Fruit fly (Drosophila melanogaster) whole organism, embryonic: ENCODE data around the gene Cyp4d21.

Source experiments
- CG10267 ChIP-seq: fragments of 200-800 bp; sonication (Bioruptor generic); optimal IDR thresholded peaks from 2 replicates; lab custom pipeline; 2018; ENCODE audit warnings: missing biosample characterization, mild to moderate bottlenecking, missing genetic modification characterization, moderate library complexity
- CG10979 ChIP-seq: fragments of 200-800 bp; sonication (Bioruptor generic); optimal IDR thresholded peaks from 2 replicates; lab custom pipeline; 2018; ENCODE audit warnings: missing biosample characterization, mild to moderate bottlenecking, missing genetic modification characterization, moderate library complexity
- CG11398 ChIP-seq: fragments of 200-800 bp; sonication (Bioruptor generic); optimal IDR thresholded peaks from 2 replicates; lab custom pipeline; 2016; ENCODE audit warnings: missing biosample characterization, missing genetic modification characterization
- CG11560 ChIP-seq: fragments of 200-800 bp; sonication (Bioruptor generic); IDR thresholded peaks from 3 replicates; pipeline ENCODE4 v1.3.6; 2022; ENCODE audit warnings: missing biosample characterization, missing genetic modification characterization
- CG12942 ChIP-seq: fragments of 200-800 bp; sonication (Bioruptor generic); optimal IDR thresholded peaks from 3 replicates; lab custom pipeline; 2016; ENCODE audit warnings: missing biosample characterization, missing genetic modification characterization
- CG13775 ChIP-seq: fragments of 200-800 bp; sonication (Bioruptor generic); optimal IDR thresholded peaks from 3 replicates; lab custom pipeline; 2017; ENCODE audit warnings: missing biosample characterization, mild to moderate bottlenecking, missing genetic modification characterization
- CG14710 ChIP-seq: fragments of 200-800 bp; sonication (Bioruptor generic); optimal IDR thresholded peaks from 3 replicates; lab custom pipeline; 2019; ENCODE audit warnings: missing biosample characterization, mild to moderate bottlenecking, missing genetic modification characterization, moderate library complexity
- CG17186 ChIP-seq: fragments of 200-800 bp; sonication (Bioruptor generic); optimal IDR thresholded peaks from 3 replicates; lab custom pipeline; 2017; ENCODE audit warnings: missing biosample characterization, missing genetic modification reagents, missing genetic modification characterization
- CG17829 ChIP-seq: fragments of 200-800 bp; optimal IDR thresholded peaks from 2 replicates; lab custom pipeline; 2019; ENCODE audit warnings: missing biosample characterization, mild to moderate bottlenecking, missing genetic modification characterization, moderate library complexity
- CG18262 ChIP-seq: fragments of 200-800 bp; optimal IDR thresholded peaks from 3 replicates; lab custom pipeline; 2019; ENCODE audit warnings: missing biosample characterization, mild to moderate bottlenecking, missing genetic modification characterization, moderate library complexity
- CG2129 ChIP-seq: fragments of 200-800 bp; sonication (Bioruptor generic); IDR thresholded peaks from 2 replicates; pipeline ENCODE4 v1.3.6; 2022; ENCODE audit warnings: missing biosample characterization, missing genetic modification characterization; ENCODE audit not compliant: partially characterized antibody
- CG2712 ChIP-seq: fragments of 200-800 bp; optimal IDR thresholded peaks from 3 replicates; lab custom pipeline; 2019; ENCODE audit warnings: missing biosample characterization, mild to moderate bottlenecking, missing genetic modification characterization, moderate library complexity
- CG30431 ChIP-seq: fragments of 200-800 bp; sonication (Bioruptor generic); optimal IDR thresholded peaks from 2 replicates; lab custom pipeline; 2017; ENCODE audit warnings: missing biosample characterization, missing genetic modification characterization
- CG3726 ChIP-seq: fragments of 200-800 bp; sonication (Bioruptor generic); IDR thresholded peaks from 3 replicates; pipeline ENCODE4, ENCODE4 v1.3.6; 2022; ENCODE audit warnings: missing biosample characterization, missing genetic modification characterization
- CG4282 ChIP-seq: fragments of 200-800 bp; sonication (Bioruptor generic); optimal IDR thresholded peaks from 2 replicates; lab custom pipeline; 2016; ENCODE audit warnings: missing biosample characterization, missing genetic modification characterization
- CG43689 ChIP-seq: fragments of 200-800 bp; sonication (Bioruptor generic); IDR thresholded peaks from 2 replicates; pipeline ENCODE4 v1.3.6; 2022; ENCODE audit warnings: missing biosample characterization, missing genetic modification characterization
- CG6813 ChIP-seq: fragments of 200-800 bp; sonication (Bioruptor generic); optimal IDR thresholded peaks from 2 replicates; lab custom pipeline; 2017; ENCODE audit warnings: missing biosample characterization, missing genetic modification characterization, mild to moderate bottlenecking, moderate library complexity, missing genetic modification reagents
- CG7271 ChIP-seq: fragments of 200-800 bp; sonication (Bioruptor generic); optimal IDR thresholded peaks from 2 replicates; lab custom pipeline; 2018; ENCODE audit warnings: missing biosample characterization, mild to moderate bottlenecking, missing genetic modification characterization, moderate library complexity
- CG7839 ChIP-seq: fragments of 200-800 bp; sonication (Bioruptor generic); optimal IDR thresholded peaks from 3 replicates; lab custom pipeline; 2018; ENCODE audit warnings: missing biosample characterization, mild to moderate bottlenecking, missing genetic modification characterization, moderate library complexity
- CG9727 ChIP-seq: fragments of 200-800 bp; sonication (Bioruptor generic); optimal IDR thresholded peaks from 3 replicates; lab custom pipeline; 2017; ENCODE audit warnings: missing biosample characterization, mild to moderate bottlenecking, missing genetic modification characterization
- CG9876 ChIP-seq: fragments of 200-800 bp; sonication (Bioruptor generic); optimal IDR thresholded peaks from 2 replicates; lab custom pipeline; 2016; ENCODE audit warnings: missing biosample characterization, missing genetic modification characterization
- D ChIP-seq, 2 experiments: fragments of 200-800 bp in 1 of 2; fragments of >200 bp in 1 of 2; sonication (Bioruptor generic) in 1 of 2; optimal IDR thresholded peaks; 2 replicates in 1 of 2; 3 replicates in 1 of 2; lab custom pipeline; 2017; ENCODE audit warnings: mild to moderate bottlenecking in 1 of 2, missing biosample characterization in 1 of 2, missing genetic modification characterization in 1 of 2, missing genetic modification reagents in 1 of 2
- Fer2 ChIP-seq: fragments of 200-800 bp; sonication (Bioruptor generic); optimal IDR thresholded peaks from 2 replicates; lab custom pipeline; 2018; ENCODE audit warnings: missing biosample characterization, mild to moderate bottlenecking, missing genetic modification characterization, moderate library complexity
- Pdp1 ChIP-seq, 2 experiments: fragments of 200-800 bp; sonication (Bioruptor generic); optimal IDR thresholded peaks; 3 replicates each; lab custom pipeline; 2016; ENCODE audit warnings: missing biosample characterization in 2 of 2, missing genetic modification characterization in 2 of 2, mild to moderate bottlenecking in 1 of 2, moderate library complexity in 1 of 2
- bcd ChIP-seq: fragments of 200-800 bp; sonication (Bioruptor generic); optimal IDR thresholded peaks from 2 replicates; lab custom pipeline; 2017; ENCODE audit warnings: missing biosample characterization, mild to moderate bottlenecking, missing genetic modification characterization
- br ChIP-seq: fragments of >200 bp; optimal IDR thresholded peaks from 2 replicates; lab custom pipeline; 2017
- btn ChIP-seq: fragments of 200-800 bp; sonication (Bioruptor generic); optimal IDR thresholded peaks from 2 replicates; lab custom pipeline; 2016; ENCODE audit warnings: missing biosample characterization, missing genetic modification characterization
- cato ChIP-seq: fragments of 200-800 bp; sonication (Bioruptor generic); optimal IDR thresholded peaks from 2 replicates; lab custom pipeline; 2016; ENCODE audit warnings: missing biosample characterization, missing genetic modification characterization, borderline replicate concordance
- chn ChIP-seq: fragments of 200-800 bp; sonication (Bioruptor generic); optimal IDR thresholded peaks from 2 replicates; lab custom pipeline; 2016; ENCODE audit warnings: missing biosample characterization, missing genetic modification characterization
- corto ChIP-seq: fragments of 200-800 bp; sonication (Bioruptor generic); optimal IDR thresholded peaks from 2 replicates; lab custom pipeline; 2016; ENCODE audit warnings: missing biosample characterization, mild to moderate bottlenecking, missing genetic modification characterization, moderate library complexity
- dati ChIP-seq: fragments of 200-800 bp; sonication (Bioruptor generic); IDR thresholded peaks from 2 replicates; pipeline ENCODE4 v1.3.6; 2022; ENCODE audit warnings: missing biosample characterization, missing genetic modification characterization
- dmrt11E ChIP-seq: fragments of 200-800 bp; sonication (Bioruptor generic); optimal IDR thresholded peaks from 3 replicates; lab custom pipeline; 2018; ENCODE audit warnings: missing biosample characterization, mild to moderate bottlenecking, missing genetic modification characterization, moderate library complexity
- ewg ChIP-seq: fragments of 200-800 bp; sonication (Bioruptor generic); optimal IDR thresholded peaks from 3 replicates; lab custom pipeline; 2017; ENCODE audit warnings: mild to moderate bottlenecking, missing biosample characterization, missing genetic modification reagents, missing genetic modification characterization
- gsb-n ChIP-seq: fragments of 200-800 bp; sonication (Bioruptor generic); optimal IDR thresholded peaks from 3 replicates; lab custom pipeline; 2018; ENCODE audit warnings: missing biosample characterization, mild to moderate bottlenecking, missing genetic modification characterization
- nerfin-1 ChIP-seq: fragments of 200-800 bp; sonication (Bioruptor generic); optimal IDR thresholded peaks from 3 replicates; lab custom pipeline; 2019; ENCODE audit warnings: missing biosample characterization, mild to moderate bottlenecking, missing genetic modification characterization, moderate library complexity
- nmo ChIP-seq: fragments of 200-800 bp; sonication (Bioruptor generic); optimal IDR thresholded peaks from 2 replicates; lab custom pipeline; 2018; ENCODE audit warnings: missing biosample characterization, mild to moderate bottlenecking, missing genetic modification characterization, moderate library complexity
- pros ChIP-seq: fragments of 200-800 bp; sonication (Bioruptor generic); optimal IDR thresholded peaks from 3 replicates; lab custom pipeline; 2019; ENCODE audit warnings: missing biosample characterization, mild to moderate bottlenecking, missing genetic modification characterization, moderate library complexity
- sc ChIP-seq, 3 experiments: fragments of >200 bp in 2 of 3; fragments of 200-800 bp in 1 of 3; sonication (Bioruptor generic) in 1 of 3; optimal IDR thresholded peaks; 2 replicates in 2 of 3; 3 replicates in 1 of 3; lab custom pipeline; 2017; ENCODE audit warnings: mild to moderate bottlenecking in 1 of 3, missing biosample characterization in 1 of 3, missing genetic modification characterization in 1 of 3, missing genetic modification reagents in 1 of 3
- slbo ChIP-seq: fragments of 200-800 bp; sonication (Bioruptor generic); IDR thresholded peaks from 2 replicates; pipeline ENCODE4 v1.3.6; 2022; ENCODE audit warnings: missing biosample characterization, missing genetic modification characterization
- vfl ChIP-seq: fragments of 200-800 bp; sonication (Bioruptor generic); optimal IDR thresholded peaks from 2 replicates; lab custom pipeline; 2016; ENCODE audit warnings: missing biosample characterization, missing genetic modification characterization
- wek ChIP-seq: fragments of 200-800 bp; sonication (Bioruptor generic); optimal IDR thresholded peaks from 3 replicates; lab custom pipeline; 2018; ENCODE audit warnings: missing biosample characterization, mild to moderate bottlenecking, missing genetic modification characterization, moderate library complexity

The Cyp4d21 gene

DNA sequence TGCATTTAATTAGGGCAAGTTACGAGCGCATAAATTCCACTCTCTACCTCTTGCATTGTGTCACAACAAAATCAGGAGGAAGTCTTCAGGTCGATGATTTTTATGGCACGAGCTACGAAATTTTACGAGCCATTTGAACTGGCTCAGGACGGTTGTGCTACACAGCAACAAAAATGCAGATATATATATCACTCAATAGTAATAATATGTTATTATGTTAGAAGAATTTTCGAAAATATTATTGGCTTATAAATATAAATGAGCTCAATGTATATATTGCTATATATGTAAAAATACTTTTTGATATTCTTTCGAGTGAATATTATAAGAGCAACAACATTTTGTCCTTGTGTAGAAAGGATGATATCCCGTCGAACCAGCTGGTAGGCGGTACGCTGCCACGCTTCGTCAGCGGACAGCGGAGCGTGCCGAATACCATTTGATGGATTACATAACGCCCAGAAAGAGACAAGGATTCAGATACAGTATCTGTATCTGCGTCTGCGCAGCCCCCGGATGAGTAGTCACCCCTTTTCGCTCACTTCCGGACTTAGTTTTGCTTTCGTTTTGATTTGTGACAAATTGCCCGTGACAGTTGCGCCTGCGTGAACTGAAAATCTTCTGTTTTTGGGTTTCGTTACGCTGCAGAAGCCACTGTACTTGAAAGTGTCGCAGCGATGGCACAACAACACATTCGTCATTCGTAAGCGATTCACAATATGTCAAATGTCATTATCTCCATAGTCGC lies 18.9 kb downstream of the Cyp4d21 start (continued):
- TF ChIP-seq pros (GFP tag; lab: Kevin White, UChicago) (peak; percentile 26), CG14710 (tag; lab: Kevin White, UChicago) (peak; percentile 8), ewg (GFP tag; lab: Kevin White, UChicago) (peak; percentile 35), wek (GFP tag; lab: Kevin White, UChicago) (no peak), CG7271 (tag; lab: Kevin White, UChicago) (peak; percentile 11), chn (GFP tag; lab: Kevin White, UChicago) (no peak), CG10267 (tag; lab: Kevin White, UChicago) (peak; percentile 39), CG4282 (GFP tag; lab: Kevin White, UChicago) (no peak), slbo (GFP tag; lab: Robert Waterston, UW) (no peak), CG9727 (GFP tag; lab: Kevin White, UChicago) (peak; percentile 69), dati (no peak), nmo (GFP tag; lab: Kevin White, UChicago) (peak; percentile 39), CG30431 (no peak), CG7839 (peak; percentile 25), CG11560 (tag; lab: Robert Waterston, UW) (no peak), CG17186 (GFP tag; lab: Kevin White, UChicago) (no peak), CG10979 (tag; lab: Kevin White, UChicago) (peak; percentile 59), CG11398 (GFP tag; lab: Kevin White, UChicago) (no peak), sc (optimal IDR thresholded peaks at IDR 0.05; lab: Kevin White, UChicago) (no peak), sc (GFP tag; optimal IDR thresholded peaks at IDR 0.05; lab: Kevin White, UChicago) (no peak), CG2129 (no peak), br (lab: Kevin White, UChicago) (no peak), Pdp1 (GFP tag; optimal IDR thresholded peaks at IDR 0.05; lab: Kevin White, UChicago) (peak in 1 of 2 experiments; percentile 70), CG18262 (tag; lab: Kevin White, UChicago) (peak; percentile 47), D (optimal IDR thresholded peaks at IDR 0.05; lab: Kevin White, UChicago) (no peak), D (GFP tag; optimal IDR thresholded peaks at IDR 0.05; lab: Kevin White, UChicago) (no peak), CG6813 (GFP tag; lab: Kevin White, UChicago) (no peak), CG12942 (GFP tag; lab: Kevin White, UChicago) (no peak), nerfin-1 (no peak), gsb-n (tag; lab: Kevin White, UChicago) (peak; percentile 66), CG13775 (GFP tag; lab: Kevin White, UChicago) (no peak), corto (GFP tag; lab: Kevin White, UChicago) (no peak), bcd (no peak), CG3726 (GFP tag; lab: Robert Waterston, UW) (no peak), dmrt11E (peak; percentile 62), btn (no peak), vfl (GFP tag; lab: Kevin White, UChicago) (no peak), cato (GFP tag; lab: Kevin White, UChicago) (no peak), CG9876 (GFP tag; lab: Kevin White, UChicago) (no peak), CG2712 (tag; lab: Kevin White, UChicago) (peak; percentile 52), CG17829 (peak; percentile 40), CG43689 (no peak), Fer2 (no peak)
- TF ChIP-seq, all 482 proteins: peak for 39
